Fruit fly (Drosophila melanogaster) whole organism, embryonic: ENCODE results near the gene CG4456.

Source experiments
- BtbVII ChIP-seq: fragments of 200-800 bp; sonication (Bioruptor generic); optimal IDR thresholded peaks from 3 replicates; lab custom pipeline; 2017; ENCODE audit warnings: missing biosample characterization, mild to moderate bottlenecking, missing genetic modification characterization
- CG12236 ChIP-seq: fragments of 200-800 bp; sonication (Bioruptor generic); optimal IDR thresholded peaks from 2 replicates; lab custom pipeline; 2016; ENCODE audit warnings: missing biosample characterization, missing genetic modification characterization
- CG12769 ChIP-seq: fragments of 200-800 bp; sonication (Bioruptor generic); optimal IDR thresholded peaks from 2 replicates; lab custom pipeline; 2019; ENCODE audit warnings: missing biosample characterization, mild to moderate bottlenecking, missing genetic modification characterization, moderate library complexity
- CG13424 ChIP-seq: fragments of 200-800 bp; sonication (Bioruptor generic); optimal IDR thresholded peaks from 2 replicates; lab custom pipeline; 2019; ENCODE audit warnings: missing biosample characterization, mild to moderate bottlenecking, missing genetic modification characterization, moderate library complexity
- CG13894 ChIP-seq: fragments of 200-800 bp; sonication (Bioruptor generic); optimal IDR thresholded peaks from 3 replicates; lab custom pipeline; 2018; ENCODE audit warnings: missing biosample characterization, mild to moderate bottlenecking, missing genetic modification characterization, moderate library complexity
- CG14441 ChIP-seq: fragments of 200-800 bp; sonication (Bioruptor generic); IDR thresholded peaks from 2 replicates; pipeline ENCODE4 v1.3.6; 2022; ENCODE audit warnings: missing biosample characterization, missing genetic modification characterization
- CG15479 ChIP-seq: fragments of 200-800 bp; sonication (Bioruptor generic); optimal IDR thresholded peaks from 3 replicates; lab custom pipeline; 2019; ENCODE audit warnings: missing biosample characterization, mild to moderate bottlenecking, missing genetic modification characterization, moderate library complexity
- CG15601 ChIP-seq: fragments of 200-800 bp; sonication (Bioruptor generic); optimal IDR thresholded peaks from 3 replicates; lab custom pipeline; 2019; ENCODE audit warnings: missing biosample characterization, mild to moderate bottlenecking, missing genetic modification characterization, moderate library complexity
- CG1602 ChIP-seq: fragments of 200-800 bp; sonication (Bioruptor generic); optimal IDR thresholded peaks from 3 replicates; lab custom pipeline; 2016; ENCODE audit warnings: missing biosample characterization, missing genetic modification characterization
- CG17361 ChIP-seq: fragments of 200-800 bp; sonication (Bioruptor generic); IDR thresholded peaks from 3 replicates; pipeline ENCODE4 v1.3.6; 2022; ENCODE audit warnings: missing biosample characterization, missing genetic modification characterization
- CG17568 ChIP-seq: fragments of 200-800 bp; sonication (Bioruptor generic); optimal IDR thresholded peaks from 2 replicates; lab custom pipeline; 2018; ENCODE audit warnings: missing biosample characterization, mild to moderate bottlenecking, missing genetic modification characterization, moderate library complexity
- CG17612 ChIP-seq: fragments of 200-800 bp; sonication (Bioruptor generic); IDR thresholded peaks from 2 replicates; pipeline ENCODE4 v1.3.6; 2022; ENCODE audit warnings: missing biosample characterization, missing genetic modification characterization
- CG18476 ChIP-seq: fragments of 200-800 bp; sonication (Bioruptor generic); optimal IDR thresholded peaks from 2 replicates; lab custom pipeline; 2016; ENCODE audit warnings: missing biosample characterization, mild to moderate bottlenecking, missing genetic modification characterization
- CG2116 ChIP-seq: fragments of 200-800 bp; sonication (Bioruptor generic); optimal IDR thresholded peaks from 3 replicates; lab custom pipeline; 2018; ENCODE audit warnings: missing biosample characterization, mild to moderate bottlenecking, missing genetic modification characterization
- CG3163 ChIP-seq: fragments of 200-800 bp; sonication (Bioruptor generic); optimal IDR thresholded peaks from 3 replicates; lab custom pipeline; 2016; ENCODE audit warnings: missing biosample characterization, missing genetic modification characterization
- CG3281 ChIP-seq: fragments of 200-800 bp; sonication (Bioruptor generic); optimal IDR thresholded peaks from 3 replicates; lab custom pipeline; 2017; ENCODE audit warnings: missing biosample characterization, mild to moderate bottlenecking, missing genetic modification characterization
- CG3726 ChIP-seq: fragments of 200-800 bp; sonication (Bioruptor generic); IDR thresholded peaks from 3 replicates; pipeline ENCODE4, ENCODE4 v1.3.6; 2022; ENCODE audit warnings: missing biosample characterization, missing genetic modification characterization
- CG3847 ChIP-seq: fragments of 200-800 bp; sonication (Bioruptor generic); IDR thresholded peaks from 2 replicates; pipeline ENCODE4 v1.3.6; 2022; ENCODE audit warnings: missing biosample characterization, missing genetic modification characterization
- CG6683 ChIP-seq: fragments of 200-800 bp; sonication (Bioruptor generic); optimal IDR thresholded peaks from 2 replicates; lab custom pipeline; 2017; ENCODE audit warnings: missing biosample characterization, mild to moderate bottlenecking, missing genetic modification characterization, missing genetic modification reagents
- CG7987 ChIP-seq: fragments of 200-800 bp; sonication (Bioruptor generic); optimal IDR thresholded peaks from 2 replicates; lab custom pipeline; 2018; ENCODE audit warnings: missing biosample characterization, mild to moderate bottlenecking, missing genetic modification characterization, moderate library complexity
- CG8765 ChIP-seq: fragments of 200-800 bp; sonication (Bioruptor generic); IDR thresholded peaks from 2 replicates; pipeline ENCODE4 v1.3.6; 2022; ENCODE audit warnings: missing biosample characterization, missing genetic modification characterization
- Chrac-16 ChIP-seq: fragments of 200-800 bp; sonication (Bioruptor generic); optimal IDR thresholded peaks from 3 replicates; lab custom pipeline; 2016; ENCODE audit warnings: missing biosample characterization, missing genetic modification characterization
- CoRest ChIP-seq: fragments of 200-800 bp; sonication (Bioruptor generic); optimal IDR thresholded peaks from 3 replicates; lab custom pipeline; 2018; ENCODE audit warnings: missing biosample characterization, mild to moderate bottlenecking, missing genetic modification characterization, moderate library complexity
- Dbx ChIP-seq: fragments of 200-800 bp; sonication (Bioruptor generic); IDR thresholded peaks from 3 replicates; pipeline ENCODE4 v1.3.6; 2022; ENCODE audit warnings: missing biosample characterization, missing genetic modification characterization
- HLHmδ ChIP-seq: fragments of 200-800 bp; sonication (Bioruptor generic); optimal IDR thresholded peaks from 2 replicates; lab custom pipeline; 2018; ENCODE audit warnings: missing biosample characterization, mild to moderate bottlenecking, missing genetic modification characterization, moderate library complexity
- HmgZ ChIP-seq: fragments of 200-800 bp; sonication (Bioruptor generic); optimal IDR thresholded peaks from 2 replicates; lab custom pipeline; 2018; ENCODE audit warnings: missing biosample characterization, mild to moderate bottlenecking, missing genetic modification characterization
- Hmr ChIP-seq: fragments of 200-800 bp; sonication (Bioruptor generic); optimal IDR thresholded peaks from 3 replicates; lab custom pipeline; 2017; ENCODE audit warnings: mild to moderate bottlenecking, missing biosample characterization, missing genetic modification reagents, missing genetic modification characterization
- Hr39 ChIP-seq: fragments of >200 bp; optimal IDR thresholded peaks from 2 replicates; lab custom pipeline; 2017
- Hsf ChIP-seq: fragments of 200-800 bp; sonication (Bioruptor generic); optimal IDR thresholded peaks from 3 replicates; lab custom pipeline; 2016; ENCODE audit warnings: missing biosample characterization, missing genetic modification characterization
- Jarid2 ChIP-seq: fragments of 200-800 bp; sonication (Bioruptor generic); optimal IDR thresholded peaks from 3 replicates; lab custom pipeline; 2017; ENCODE audit warnings: mild to moderate bottlenecking, missing biosample characterization, missing genetic modification reagents, missing genetic modification characterization
- Kr ChIP-seq: fragments of 200-800 bp; sonication (Bioruptor generic); optimal IDR thresholded peaks from 2 replicates; lab custom pipeline; 2017; ENCODE audit warnings: missing biosample characterization, mild to moderate bottlenecking, missing genetic modification characterization
- Lhr ChIP-seq: fragments of 200-800 bp; sonication (Bioruptor generic); optimal IDR thresholded peaks from 3 replicates; lab custom pipeline; 2017; ENCODE audit warnings: mild to moderate bottlenecking, missing biosample characterization, missing genetic modification reagents, missing genetic modification characterization
- Lim3 ChIP-seq: fragments of 200-800 bp; sonication (Bioruptor generic); IDR thresholded peaks from 2 replicates; pipeline ENCODE4 v1.3.6; 2022; ENCODE audit warnings: missing biosample characterization, missing genetic modification characterization
- Lpt ChIP-seq: fragments of >200 bp; optimal IDR thresholded peaks from 2 replicates; lab custom pipeline; 2018; ENCODE audit warnings: missing biosample characterization, missing genetic modification characterization
- Myb ChIP-seq: fragments of 200-800 bp; sonication (Bioruptor generic); optimal IDR thresholded peaks from 2 replicates; lab custom pipeline; 2016; ENCODE audit warnings: missing biosample characterization, missing genetic modification characterization
- Nf-YA ChIP-seq: fragments of 200-800 bp; sonication (Bioruptor generic); IDR thresholded peaks from 2 replicates; pipeline ENCODE4 v1.3.6; 2022; ENCODE audit warnings: missing biosample characterization, missing genetic modification characterization
- abd-A ChIP-seq: fragments of 200-800 bp; sonication (Bioruptor generic); optimal IDR thresholded peaks from 3 replicates; lab custom pipeline; 2019; ENCODE audit warnings: missing biosample characterization, mild to moderate bottlenecking, missing genetic modification characterization, moderate library complexity
- bab2 ChIP-seq: fragments of 200-800 bp; sonication (Bioruptor generic); optimal IDR thresholded peaks from 2 replicates; lab custom pipeline; 2016; ENCODE audit warnings: missing biosample characterization, missing genetic modification characterization
- corto ChIP-seq: fragments of 200-800 bp; sonication (Bioruptor generic); optimal IDR thresholded peaks from 2 replicates; lab custom pipeline; 2016; ENCODE audit warnings: missing biosample characterization, mild to moderate bottlenecking, missing genetic modification characterization, moderate library complexity
- ewg ChIP-seq: fragments of 200-800 bp; sonication (Bioruptor generic); optimal IDR thresholded peaks from 3 replicates; lab custom pipeline; 2017; ENCODE audit warnings: mild to moderate bottlenecking, missing biosample characterization, missing genetic modification reagents, missing genetic modification characterization
- exex ChIP-seq: fragments of 200-800 bp; sonication (Bioruptor generic); optimal IDR thresholded peaks from 4 replicates; lab custom pipeline; 2018; ENCODE audit warnings: missing biosample characterization, mild to moderate bottlenecking, missing genetic modification characterization, moderate library complexity
- gfzf ChIP-seq: fragments of 200-800 bp; sonication (Bioruptor generic); optimal IDR thresholded peaks from 2 replicates; lab custom pipeline; 2016; ENCODE audit warnings: missing biosample characterization, mild to moderate bottlenecking, missing genetic modification characterization, moderate library complexity
- gro ChIP-seq: fragments of 200-800 bp; sonication (Bioruptor generic); optimal IDR thresholded peaks from 2 replicates; lab custom pipeline; 2016; ENCODE audit warnings: missing biosample characterization, missing genetic modification characterization
- h ChIP-seq: fragments of >200 bp; optimal IDR thresholded peaks from 2 replicates; lab custom pipeline; 2017
- lab ChIP-seq: fragments of 200-800 bp; sonication (Bioruptor generic); optimal IDR thresholded peaks from 3 replicates; lab custom pipeline; 2017; ENCODE audit warnings: missing biosample characterization, missing genetic modification characterization, mild to moderate bottlenecking, moderate library complexity, missing genetic modification reagents
- mam ChIP-seq: fragments of 200-800 bp; sonication (Bioruptor generic); optimal IDR thresholded peaks from 3 replicates; lab custom pipeline; 2016; ENCODE audit warnings: missing biosample characterization, missing genetic modification characterization
- pfk ChIP-seq: fragments of 200-800 bp; sonication (Bioruptor generic); optimal IDR thresholded peaks from 2 replicates; lab custom pipeline; 2018; ENCODE audit warnings: missing biosample characterization, mild to moderate bottlenecking, missing genetic modification characterization, moderate library complexity
- repo ChIP-seq: fragments of 200-800 bp; sonication (Bioruptor generic); optimal IDR thresholded peaks from 2 replicates; lab custom pipeline; 2016; ENCODE audit warnings: missing biosample characterization, missing genetic modification characterization
- run ChIP-seq: fragments of 200-800 bp; sonication (Bioruptor generic); optimal IDR thresholded peaks from 3 replicates; lab custom pipeline; 2018; ENCODE audit warnings: missing biosample characterization, mild to moderate bottlenecking, missing genetic modification characterization
- sqz ChIP-seq: fragments of 200-800 bp; sonication (Bioruptor generic); optimal IDR thresholded peaks from 3 replicates; lab custom pipeline; 2018; ENCODE audit warnings: missing biosample characterization, mild to moderate bottlenecking, missing genetic modification characterization
- sug ChIP-seq: fragments of 200-800 bp; optimal IDR thresholded peaks from 2 replicates; lab custom pipeline; 2019; ENCODE audit warnings: missing biosample characterization, mild to moderate bottlenecking, missing genetic modification characterization, moderate library complexity
- yki ChIP-seq: fragments of >200 bp; optimal IDR thresholded peaks from 3 replicates; lab custom pipeline; 2018

CG4456 gene

DNA sequence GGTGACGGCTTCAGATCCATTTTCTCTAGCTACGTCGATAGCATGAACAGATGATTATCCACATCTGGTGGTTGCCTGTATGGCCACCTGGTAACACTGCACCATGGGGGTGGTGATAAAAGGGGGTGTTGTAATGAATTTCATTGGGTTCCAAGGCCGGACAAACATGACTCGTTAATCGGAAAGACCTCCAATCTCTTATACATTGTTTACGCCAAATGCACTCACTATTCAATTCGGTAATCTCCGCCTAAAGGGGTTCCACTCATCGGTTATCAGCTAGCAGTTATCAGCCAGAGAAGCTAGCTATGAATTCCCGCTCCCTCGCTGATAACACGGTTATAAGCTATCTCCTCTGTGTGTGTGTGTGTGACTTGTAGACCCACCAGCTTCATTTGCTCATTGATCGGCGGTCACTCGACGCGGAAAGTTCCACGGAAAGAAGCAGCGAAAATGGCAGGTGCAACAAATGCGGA lies 12.3 kb upstream of the CG4456 start, which contains the start of gene Pdxk (continued):
- TF ChIP-seq gfzf (peak; percentile 63), ewg (no peak), CG3281 (peak; percentile 20), HmgZ (tag; lab: Kevin White, UChicago) (peak; percentile 53), exex (peak; percentile 67), Myb (peak; percentile 15), Chrac-16 (GFP tag; lab: Kevin White, UChicago) (no peak), abd-A (tag; lab: Kevin White, UChicago) (no peak), CG13424 (tag; lab: Kevin White, UChicago) (no peak), sqz (GFP tag; lab: Kevin White, UChicago) (no peak), CG18476 (GFP tag; lab: Kevin White, UChicago) (no peak), HLHmδ (no peak), Nf-YA (GFP tag; lab: Robert Waterston, UW) (no peak), h (no peak), Hmr (GFP tag; lab: Kevin White, UChicago) (peak; percentile 43), CG17612 (GFP tag; lab: Robert Waterston, UW) (no peak), CG15601 (tag; lab: Kevin White, UChicago) (no peak), CG15479 (GFP tag; lab: Kevin White, UChicago) (no peak), Lpt (GFP tag; lab: Kevin White, UChicago) (no peak), Lim3 (GFP tag; lab: Robert Waterston, UW) (no peak), CG3726 (no peak), CG3847 (no peak), CG8765 (GFP tag; lab: Robert Waterston, UW) (no peak), CG12236 (GFP tag; lab: Kevin White, UChicago) (no peak), CG7987 (GFP tag; lab: Kevin White, UChicago) (peak; percentile 52), Dbx (no peak), CG2116 (peak; percentile 35), CG12769 (tag; lab: Kevin White, UChicago) (peak; percentile 10), mam (GFP tag; lab: Kevin White, UChicago) (peak; percentile 10), repo (GFP tag; lab: Kevin White, UChicago) (no peak), pfk (GFP tag; lab: Kevin White, UChicago) (no peak), run (tag; lab: Kevin White, UChicago) (no peak), CoRest (peak; percentile 12), CG17361 (GFP tag; lab: Robert Waterston, UW) (no peak), gro (GFP tag; lab: Kevin White, UChicago) (peak; percentile 0), Lhr (GFP tag; lab: Kevin White, UChicago) (no peak), CG14441 (GFP tag; lab: Robert Waterston, UW) (no peak), BtbVII (GFP tag; lab: Kevin White, UChicago) (peak; percentile 24), yki (lab: Kevin White, UChicago) (no peak), Hr39 (lab: Kevin White, UChicago) (no peak), CG6683 (GFP tag; lab: Kevin White, UChicago) (no peak), Jarid2 (GFP tag; lab: Kevin White, UChicago) (peak; percentile 24), CG1602 (GFP tag; lab: Kevin White, UChicago) (no peak), Hsf (no peak), Kr (no peak), CG13894 (tag; lab: Kevin White, UChicago) (peak; percentile 26), CG3163 (GFP tag; lab: Kevin White, UChicago) (no peak), corto (GFP tag; lab: Kevin White, UChicago) (no peak), CG17568 (GFP tag; lab: Kevin White, UChicago) (peak; percentile 3), bab2 (no peak), sug (tag; lab: Kevin White, UChicago) (peak; percentile 94), lab (GFP tag; lab: Kevin White, UChicago) (peak; percentile 49)
